Fruit fly (Drosophila melanogaster): ENCODE results near the gene Uro.

dm6 chr2L:7790081-7790447 is 10.2 kb downstream of the Uro start:
- no peak for TF ChIP-seq CG5204 (GFP tag; optimal IDR thresholded peaks at IDR 0.05)
- no peak for TF ChIP-seq kay (GFP tag; ENCODE audit: borderline replicate concordance)
- TF ChIP-seq CG1620 (GFP tag; optimal IDR thresholded peaks at IDR 0.05), result no peak
- no peak for TF ChIP-seq ovo (GFP tag; optimal IDR thresholded peaks at IDR 0.05)
- no peak for TF ChIP-seq toe (GFP tag; optimal IDR thresholded peaks at IDR 0.05)
- TF ChIP-seq cnc (optimal IDR thresholded peaks at IDR 0.05), result no peak
- TF ChIP-seq CG7045 (GFP tag; optimal IDR thresholded peaks at IDR 0.05), result no peak
- TF ChIP-seq pad (GFP tag; optimal IDR thresholded peaks at IDR 0.05), result no peak
- no peak for TF ChIP-seq Crg-1 (GFP tag; optimal IDR thresholded peaks at IDR 0.05)
- TF ChIP-seq Clk (GFP tag; optimal IDR thresholded peaks at IDR 0.05), result no peak
- no peak for TF ChIP-seq tj (GFP tag; optimal IDR thresholded peaks at IDR 0.05)
- TF ChIP-seq CG7101 (tag; optimal IDR thresholded peaks at IDR 0.05), result no peak
- TF ChIP-seq Hr96 (GFP tag; optimal IDR thresholded peaks at IDR 0.05), result no peak

Data from whole organism, adult.